Fruit fly (Drosophila melanogaster) whole organism, embryonic: ENCODE data around the gene CG5793.

Experiments
- CG10321 ChIP-seq: fragments of 200-800 bp; sonication (Bioruptor generic); IDR thresholded peaks from 2 replicates; pipeline ENCODE4 v1.3.6; 2022; ENCODE audit warnings: missing biosample characterization, missing genetic modification characterization
- CG11247 ChIP-seq: fragments of 200-800 bp; sonication (Bioruptor generic); IDR thresholded peaks from 2 replicates; pipeline ENCODE4 v1.3.6; 2022; ENCODE audit warnings: missing biosample characterization, missing genetic modification characterization
- CG12769 ChIP-seq: fragments of 200-800 bp; sonication (Bioruptor generic); optimal IDR thresholded peaks from 2 replicates; lab custom pipeline; 2019; ENCODE audit warnings: missing biosample characterization, mild to moderate bottlenecking, missing genetic modification characterization, moderate library complexity
- CG13287 ChIP-seq: fragments of 200-800 bp; sonication (Bioruptor generic); IDR thresholded peaks from 2 replicates; pipeline ENCODE4 v1.3.6; 2022; ENCODE audit warnings: missing biosample characterization, missing genetic modification characterization; ENCODE audit not compliant: partially characterized antibody
- CG13296 ChIP-seq: fragments of 200-800 bp; sonication (Bioruptor generic); optimal IDR thresholded peaks from 3 replicates; lab custom pipeline; 2018; ENCODE audit warnings: missing biosample characterization, mild to moderate bottlenecking, missing genetic modification characterization
- CG14050 ChIP-seq: fragments of 200-800 bp; sonication (Bioruptor generic); IDR thresholded peaks from 3 replicates; pipeline ENCODE4 v1.3.6; 2022; ENCODE audit warnings: missing biosample characterization, missing genetic modification characterization
- CG15601 ChIP-seq: fragments of 200-800 bp; sonication (Bioruptor generic); optimal IDR thresholded peaks from 3 replicates; lab custom pipeline; 2019; ENCODE audit warnings: missing biosample characterization, mild to moderate bottlenecking, missing genetic modification characterization, moderate library complexity
- CG17328 ChIP-seq: fragments of 200-800 bp; sonication (Bioruptor generic); IDR thresholded peaks from 2 replicates; pipeline ENCODE4 v1.3.6; 2022; ENCODE audit warnings: missing biosample characterization, missing genetic modification characterization
- CG17359 ChIP-seq: fragments of 200-800 bp; sonication (Bioruptor generic); optimal IDR thresholded peaks from 3 replicates; lab custom pipeline; 2018; ENCODE audit warnings: missing biosample characterization, mild to moderate bottlenecking, missing genetic modification characterization, moderate library complexity
- CG17829 ChIP-seq: fragments of 200-800 bp; optimal IDR thresholded peaks from 2 replicates; lab custom pipeline; 2019; ENCODE audit warnings: missing biosample characterization, mild to moderate bottlenecking, missing genetic modification characterization, moderate library complexity
- CG18476 ChIP-seq: fragments of 200-800 bp; sonication (Bioruptor generic); optimal IDR thresholded peaks from 2 replicates; lab custom pipeline; 2016; ENCODE audit warnings: missing biosample characterization, mild to moderate bottlenecking, missing genetic modification characterization
- CG18599 ChIP-seq: fragments of 200-800 bp; sonication (Bioruptor generic); optimal IDR thresholded peaks from 3 replicates; lab custom pipeline; 2017; ENCODE audit warnings: missing biosample characterization, missing genetic modification characterization, mild to moderate bottlenecking, moderate library complexity, missing genetic modification reagents
- CG30020 ChIP-seq: fragments of 200-800 bp; optimal IDR thresholded peaks from 2 replicates; lab custom pipeline; 2019; ENCODE audit warnings: missing biosample characterization, mild to moderate bottlenecking, missing genetic modification characterization, moderate library complexity
- CG30403 ChIP-seq: fragments of 200-800 bp; sonication (Bioruptor generic); optimal IDR thresholded peaks from 3 replicates; lab custom pipeline; 2016; ENCODE audit warnings: missing biosample characterization, missing genetic modification characterization
- CG30431 ChIP-seq: fragments of 200-800 bp; sonication (Bioruptor generic); optimal IDR thresholded peaks from 2 replicates; lab custom pipeline; 2017; ENCODE audit warnings: missing biosample characterization, missing genetic modification characterization
- CG33213 ChIP-seq: fragments of 200-800 bp; sonication (Bioruptor generic); optimal IDR thresholded peaks from 3 replicates; lab custom pipeline; 2016; ENCODE audit warnings: missing biosample characterization, missing genetic modification characterization
- CG33557 ChIP-seq: fragments of 200-800 bp; sonication (Bioruptor generic); optimal IDR thresholded peaks from 2 replicates; lab custom pipeline; 2019; ENCODE audit warnings: missing biosample characterization, mild to moderate bottlenecking, missing genetic modification characterization, moderate library complexity
- CG5180 ChIP-seq: fragments of 200-800 bp; sonication (Bioruptor generic); optimal IDR thresholded peaks from 3 replicates; lab custom pipeline; 2017; ENCODE audit warnings: missing biosample characterization, missing genetic modification characterization, mild to moderate bottlenecking, moderate library complexity, missing genetic modification reagents
- CG6272 ChIP-seq: fragments of 200-800 bp; sonication (Bioruptor generic); IDR thresholded peaks from 2 replicates; pipeline ENCODE4 v1.3.6; 2022; ENCODE audit warnings: missing biosample characterization, missing genetic modification characterization
- CG7963 ChIP-seq: fragments of 200-800 bp; sonication (Bioruptor generic); IDR thresholded peaks from 3 replicates; pipeline ENCODE4 v1.3.6; 2022; ENCODE audit warnings: missing biosample characterization, missing genetic modification characterization; ENCODE audit not compliant: partially characterized antibody
- CG9609 ChIP-seq: fragments of 200-800 bp; sonication (Bioruptor generic); optimal IDR thresholded peaks from 3 replicates; lab custom pipeline; 2016; ENCODE audit warnings: missing biosample characterization, missing genetic modification characterization
- CG9817 ChIP-seq: fragments of 200-800 bp; sonication (Bioruptor generic); optimal IDR thresholded peaks from 2 replicates; lab custom pipeline; 2018; ENCODE audit warnings: missing biosample characterization, mild to moderate bottlenecking, missing genetic modification characterization, moderate library complexity
- Camta ChIP-seq: fragments of 200-800 bp; sonication (Bioruptor generic); optimal IDR thresholded peaks from 2 replicates; lab custom pipeline; 2016; ENCODE audit warnings: missing biosample characterization, missing genetic modification characterization
- Dek ChIP-seq: fragments of 200-800 bp; sonication (Bioruptor generic); optimal IDR thresholded peaks from 3 replicates; lab custom pipeline; 2019; ENCODE audit warnings: missing biosample characterization, mild to moderate bottlenecking, missing genetic modification characterization, moderate library complexity
- Dfd ChIP-seq, 2 experiments: fragments of >200 bp; optimal IDR thresholded peaks; 2 replicates each; lab custom pipeline; 2017; ENCODE audit warnings: missing biosample characterization in 2 of 2, missing genetic modification characterization in 2 of 2
- Dip3 ChIP-seq: fragments of 200-800 bp; sonication (Bioruptor generic); optimal IDR thresholded peaks from 3 replicates; lab custom pipeline; 2016; ENCODE audit warnings: missing biosample characterization, missing genetic modification characterization
- Ets65A ChIP-seq: fragments of 200-800 bp; sonication (Bioruptor generic); peaks from one replicate; lab custom pipeline; 2016; ENCODE audit warnings: missing biosample characterization, missing genetic modification characterization
- Hmx ChIP-seq: fragments of 200-800 bp; sonication (Bioruptor generic); optimal IDR thresholded peaks from 2 replicates; lab custom pipeline; 2016; ENCODE audit warnings: missing biosample characterization, missing genetic modification characterization
- Lpt ChIP-seq: fragments of >200 bp; optimal IDR thresholded peaks from 2 replicates; lab custom pipeline; 2018; ENCODE audit warnings: missing biosample characterization, missing genetic modification characterization
- Nf-YA ChIP-seq: fragments of 200-800 bp; sonication (Bioruptor generic); IDR thresholded peaks from 2 replicates; pipeline ENCODE4 v1.3.6; 2022; ENCODE audit warnings: missing biosample characterization, missing genetic modification characterization
- Nf-YC ChIP-seq: fragments of 200-800 bp; optimal IDR thresholded peaks from 3 replicates; lab custom pipeline; 2019; ENCODE audit warnings: missing biosample characterization, mild to moderate bottlenecking, missing genetic modification characterization, moderate library complexity
- Oaz ChIP-seq: fragments of 200-800 bp; sonication (Bioruptor generic); IDR thresholded peaks from 2 replicates; pipeline ENCODE4 v1.3.6; 2022; ENCODE audit warnings: missing biosample characterization, missing genetic modification characterization
- Optix ChIP-seq: fragments of 200-800 bp; sonication (Bioruptor generic); IDR thresholded peaks from 3 replicates; pipeline ENCODE4 v1.3.6; 2022; ENCODE audit warnings: missing biosample characterization, missing genetic modification characterization
- ara ChIP-seq: fragments of 200-800 bp; sonication (Bioruptor generic); IDR thresholded peaks from 2 replicates; pipeline ENCODE4 v1.3.6; 2022; ENCODE audit warnings: missing biosample characterization, missing genetic modification characterization
- ato ChIP-seq: fragments of 200-800 bp; sonication (Bioruptor generic); IDR thresholded peaks from 2 replicates; pipeline ENCODE4 v1.3.6; 2022; ENCODE audit warnings: missing biosample characterization, missing genetic modification characterization; ENCODE audit not compliant: partially characterized antibody
- bbx ChIP-seq: fragments of 200-800 bp; sonication (Bioruptor generic); IDR thresholded peaks from 2 replicates; pipeline ENCODE4 v1.3.6; 2022; ENCODE audit warnings: missing biosample characterization, missing genetic modification characterization; ENCODE audit not compliant: partially characterized antibody
- chif ChIP-seq, 2 experiments: fragments of 200-800 bp; sonication (Bioruptor generic); optimal IDR thresholded peaks; 3 replicates each; lab custom pipeline; 2016; ENCODE audit warnings: missing biosample characterization in 2 of 2, missing genetic modification characterization in 2 of 2
- da ChIP-seq: fragments of 200-800 bp; sonication (Bioruptor generic); optimal IDR thresholded peaks from 2 replicates; lab custom pipeline; 2016; ENCODE audit warnings: missing biosample characterization, missing genetic modification characterization
- ewg ChIP-seq: fragments of 200-800 bp; sonication (Bioruptor generic); optimal IDR thresholded peaks from 3 replicates; lab custom pipeline; 2017; ENCODE audit warnings: mild to moderate bottlenecking, missing biosample characterization, missing genetic modification reagents, missing genetic modification characterization
- fd102C ChIP-seq: fragments of 200-800 bp; sonication (Bioruptor generic); optimal IDR thresholded peaks from 2 replicates; lab custom pipeline; 2018; ENCODE audit warnings: missing biosample characterization, mild to moderate bottlenecking, missing genetic modification characterization, moderate library complexity
- fd3F ChIP-seq: fragments of 200-800 bp; sonication (Bioruptor generic); optimal IDR thresholded peaks from 2 replicates; lab custom pipeline; 2018; ENCODE audit warnings: missing biosample characterization, mild to moderate bottlenecking, missing genetic modification characterization, moderate library complexity
- grn ChIP-seq: fragments of 200-800 bp; sonication (Bioruptor generic); optimal IDR thresholded peaks from 3 replicates; lab custom pipeline; 2017; ENCODE audit warnings: missing biosample characterization, missing genetic modification characterization
- hth ChIP-seq: fragments of >200 bp; optimal IDR thresholded peaks from 2 replicates; lab custom pipeline; 2017; ENCODE audit warnings: inconsistent platforms
- ind ChIP-seq: fragments of 200-800 bp; sonication (Bioruptor generic); optimal IDR thresholded peaks from 3 replicates; lab custom pipeline; 2016; ENCODE audit warnings: missing biosample characterization, missing genetic modification characterization
- insv ChIP-seq, 2 experiments: fragments of 200-800 bp; sonication (Bioruptor generic); optimal IDR thresholded peaks; 3 replicates each; lab custom pipeline; 2016 to 2018; ENCODE audit warnings: missing biosample characterization in 2 of 2, missing genetic modification characterization in 2 of 2
- nmo ChIP-seq: fragments of 200-800 bp; sonication (Bioruptor generic); optimal IDR thresholded peaks from 2 replicates; lab custom pipeline; 2018; ENCODE audit warnings: missing biosample characterization, mild to moderate bottlenecking, missing genetic modification characterization, moderate library complexity
- sens ChIP-seq: fragments of 200-800 bp; sonication (Bioruptor generic); peaks from one replicate; lab custom pipeline; 2016; ENCODE audit warnings: missing biosample characterization, missing genetic modification characterization
- shn ChIP-seq: fragments of 200-800 bp; sonication (Bioruptor generic); optimal IDR thresholded peaks from 3 replicates; lab custom pipeline; 2016; ENCODE audit warnings: missing biosample characterization, missing genetic modification characterization
- slp2 ChIP-seq: fragments of 200-800 bp; sonication (Bioruptor generic); optimal IDR thresholded peaks from 2 replicates; lab custom pipeline; 2016; ENCODE audit warnings: missing biosample characterization, missing genetic modification characterization
- trem ChIP-seq: fragments of 200-800 bp; optimal IDR thresholded peaks from 3 replicates; lab custom pipeline; 2019; ENCODE audit warnings: missing biosample characterization, mild to moderate bottlenecking, missing genetic modification characterization, moderate library complexity
- ttk ChIP-seq: fragments of 200-800 bp; sonication (Bioruptor generic); IDR thresholded peaks from 2 replicates; pipeline ENCODE4 v2.1.2; 2022; ENCODE audit warnings: missing biosample characterization, missing genetic modification characterization

CG5793 gene

dm6 chr3R:21111046-21111480 lies 16.3 kb upstream of the CG5793 start, which contains the start of gene Rab11 (continued):
- TF ChIP-seq ara (GFP tag; lab: Robert Waterston, UW) (no peak), grn (no peak), Lpt (no peak), fd3F (GFP tag; lab: Kevin White, UChicago) (peak; percentile 19), CG11247 (GFP tag; lab: Robert Waterston, UW) (0 out of 2 replicates have a peak, but pooled peaks have one; percentile 26), CG13287 (GFP tag; lab: Robert Waterston, UW) (peak; percentile 89), CG6272 (GFP tag; lab: Robert Waterston, UW) (peak; percentile 34; the same call in 1 of the 2 replicates), CG9609 (no peak), CG33213 (GFP tag; lab: Kevin White, UChicago) (peak; percentile 2), Nf-YA (GFP tag; lab: Robert Waterston, UW) (0 out of 2 replicates have a peak, but pooled peaks have one; percentile 6), Camta (GFP tag; lab: Kevin White, UChicago) (peak; percentile 23), ewg (GFP tag; lab: Kevin White, UChicago) (peak; percentile 16), slp2 (GFP tag; lab: Kevin White, UChicago) (no peak), CG7963 (peak; percentile 73), nmo (GFP tag; lab: Kevin White, UChicago) (peak; percentile 75), CG30403 (GFP tag; lab: Kevin White, UChicago) (peak; percentile 75), CG17359 (tag; lab: Kevin White, UChicago) (peak; percentile 33), CG33557 (GFP tag; lab: Kevin White, UChicago) (peak; percentile 35), CG5180 (GFP tag; lab: Kevin White, UChicago) (no peak), bbx (GFP tag; lab: Robert Waterston, UW) (peak; percentile 88), Dek (tag; lab: Kevin White, UChicago) (peak; percentile 8), sens (peak; percentile 91), CG9817 (tag; lab: Kevin White, UChicago) (peak; percentile 40), CG30431 (GFP tag; lab: Kevin White, UChicago) (no peak), CG13296 (GFP tag; lab: Kevin White, UChicago) (peak; percentile 22), CG10321 (no peak), CG30020 (tag; lab: Kevin White, UChicago) (peak; percentile 67), insv (GFP tag; optimal IDR thresholded peaks at IDR 0.05; lab: Kevin White, UChicago) (peak in 1 of 2 experiments; percentile 31), CG18599 (GFP tag; lab: Kevin White, UChicago) (peak; percentile 54), CG17328 (GFP tag; lab: Robert Waterston, UW) (no peak), CG14050 (GFP tag; lab: Robert Waterston, UW) (no peak), CG15601 (tag; lab: Kevin White, UChicago) (peak; percentile 26), Hmx (GFP tag; lab: Kevin White, UChicago) (peak; percentile 14), Optix (GFP tag; lab: Robert Waterston, UW) (no peak), da (no peak), trem (tag; lab: Kevin White, UChicago) (peak; percentile 38), CG17829 (tag; lab: Kevin White, UChicago) (peak; percentile 46), shn (GFP tag; lab: Kevin White, UChicago) (no peak), ind (peak; percentile 53), CG18476 (peak; percentile 42), fd102C (GFP tag; lab: Kevin White, UChicago) (no peak), Oaz (GFP tag; lab: Robert Waterston, UW) (0 out of 2 replicates have a peak, but pooled peaks have one; percentile 9), Nf-YC (tag; lab: Kevin White, UChicago) (peak; percentile 55), Dip3 (GFP tag; lab: Kevin White, UChicago) (peak; percentile 3), Ets65A (peak; percentile 8), Dfd (GFP tag; optimal IDR thresholded peaks at IDR 0.05; lab: Kevin White, UChicago) (no peak), chif (GFP tag; optimal IDR thresholded peaks at IDR 0.05; lab: Kevin White, UChicago) (peak in 1 of 2 experiments; percentile 41), ato (peak; percentile 17; the same call in 1 of the 2 replicates), hth (lab: Kevin White, UChicago) (no peak), CG12769 (tag; lab: Kevin White, UChicago) (no peak), ttk (no peak)
